Fruit fly (Drosophila melanogaster) whole organism, wandering third instar larva: ENCODE results near the gene CG11656.

Experiments used
- Abd-B ChIP-seq: fragments of >200 bp; optimal IDR thresholded peaks from 2 replicates; lab custom pipeline; 2017; ENCODE audit warnings: missing biosample characterization, missing genetic modification characterization
- Dfd ChIP-seq: fragments of >200 bp; optimal IDR thresholded peaks from 2 replicates; lab custom pipeline; 2017; ENCODE audit warnings: missing biosample characterization, missing genetic modification characterization
- Hnf4 ChIP-seq: fragments of 200-800 bp; sonication (Bioruptor generic); optimal IDR thresholded peaks from 2 replicates; lab custom pipeline; 2016; ENCODE audit warnings: missing biosample characterization, mild to moderate bottlenecking, missing genetic modification characterization
- Jra ChIP-seq: sonication (Bioruptor generic); optimal IDR thresholded peaks from 2 replicates; lab custom pipeline; 2016; ENCODE audit warnings: missing biosample characterization, missing genetic modification characterization
- Vsx2 ChIP-seq: fragments of 200-300, 225-300 bp; sonication (Bioruptor generic); optimal IDR thresholded peaks from 2 replicates; lab custom pipeline; 2018; ENCODE audit warnings: missing biosample characterization, missing genetic modification characterization; ENCODE audit not compliant: partially characterized antibody
- brk ChIP-seq: fragments of 200-800 bp; sonication (Bioruptor generic); optimal IDR thresholded peaks from 2 replicates; lab custom pipeline; 2016; ENCODE audit warnings: missing biosample characterization, mild to moderate bottlenecking, missing genetic modification characterization
- dl ChIP-seq, 2 experiments: fragments of 175-275, 200-275 bp in 1 of 2; fragments of 200-275 bp in 1 of 2; sonication (Bioruptor generic); optimal IDR thresholded peaks; lab custom pipeline; 2018; ENCODE audit warnings: mild to moderate bottlenecking in 2 of 2, missing biosample characterization in 2 of 2, missing genetic modification characterization in 2 of 2, moderate library complexity in 2 of 2; ENCODE audit not compliant: partially characterized antibody in 2 of 2, insufficient read depth in 1 of 2
- fru ChIP-seq: fragments of 200-800 bp; sonication (Bioruptor generic); optimal IDR thresholded peaks from 3 replicates; lab custom pipeline; 2016; ENCODE audit warnings: missing biosample characterization, mild to moderate bottlenecking, missing genetic modification characterization
- psq ChIP-seq: fragments of 200-800 bp; sonication (Bioruptor generic); optimal IDR thresholded peaks from 3 replicates; lab custom pipeline; 2017; ENCODE audit warnings: missing biosample characterization, mild to moderate bottlenecking, missing genetic modification characterization, moderate library complexity

DNA sequence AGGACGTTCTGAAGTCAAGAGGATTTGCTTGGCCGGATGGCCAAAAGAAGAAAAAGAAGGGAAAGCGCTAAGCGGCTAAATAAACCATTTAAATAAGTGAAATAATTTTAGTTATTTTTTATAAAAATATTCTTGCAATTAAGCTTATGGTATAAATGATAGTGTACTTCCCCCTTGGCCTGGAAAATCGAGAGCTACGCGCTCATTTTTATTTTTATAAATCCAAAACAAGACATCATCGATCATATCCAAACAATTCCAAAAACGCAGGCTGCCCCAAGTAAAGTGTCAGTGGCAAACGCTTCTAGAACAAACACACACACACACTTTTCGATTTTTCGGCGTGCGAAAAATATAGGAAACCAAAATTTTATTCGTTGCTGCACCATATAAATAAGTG is 34.8 kb downstream of the CG11656 start, which contains the start of gene Hsc70-2:
- TF ChIP-seq dl (GFP tag; optimal IDR thresholded peaks at IDR 0.05; lab: Kevin White, UChicago; ENCODE audit: insufficient read depth in 1 of 2, partially characterized antibody in 2 of 2), result no peak
- no peak for TF ChIP-seq psq (GFP tag; lab: Kevin White, UChicago)
- no peak for TF ChIP-seq Vsx2 (GFP tag; lab: Kevin White, UChicago)
- TF ChIP-seq Hnf4 (GFP tag; lab: Kevin White, UChicago), result no peak
- TF ChIP-seq fru (GFP tag; lab: Kevin White, UChicago), result no peak
- TF ChIP-seq brk (GFP tag; lab: Kevin White, UChicago), result no peak
- TF ChIP-seq Dfd (GFP tag; lab: Kevin White, UChicago), result no peak
- no peak for TF ChIP-seq Abd-B
- TF ChIP-seq Jra (GFP tag; lab: Kevin White, UChicago), result no peak
